Fruit fly (Drosophila melanogaster) whole organism, embryonic: ENCODE results near the gene Ugt35E2.
A peak's percentile ranks its signal among the peaks of the same experiment; 100 is the strongest.

ENCODE experiments used
- Atf-2 ChIP-seq: fragments of 200-800 bp; sonication (Bioruptor generic); optimal IDR thresholded peaks from 2 replicates; lab custom pipeline; 2016; ENCODE audit warnings: missing biosample characterization, missing genetic modification characterization
- B-H2 ChIP-seq: fragments of 200-800 bp; sonication (Bioruptor generic); optimal IDR thresholded peaks from 2 replicates; lab custom pipeline; 2018; ENCODE audit warnings: missing biosample characterization, mild to moderate bottlenecking, missing genetic modification characterization
- Bteb2 ChIP-seq: fragments of 200-800 bp; sonication (Bioruptor generic); optimal IDR thresholded peaks from 2 replicates; lab custom pipeline; 2016; ENCODE audit warnings: missing biosample characterization, missing genetic modification characterization
- CG10462 ChIP-seq: fragments of 200-800 bp; sonication (Bioruptor generic); optimal IDR thresholded peaks from 2 replicates; lab custom pipeline; 2016; ENCODE audit warnings: missing biosample characterization, missing genetic modification characterization
- CG11093 ChIP-seq: fragments of 200-800 bp; sonication (Bioruptor generic); IDR thresholded peaks from 3 replicates; pipeline ENCODE4 v1.3.6; 2022; ENCODE audit warnings: missing biosample characterization, missing genetic modification characterization
- CG11456 ChIP-seq: fragments of 200-800 bp; sonication (Bioruptor generic); IDR thresholded peaks from 3 replicates; pipeline ENCODE4 v1.3.6; 2022; ENCODE audit warnings: missing biosample characterization, missing genetic modification characterization
- CG12299 ChIP-seq: fragments of 200-800 bp; sonication (Bioruptor generic); optimal IDR thresholded peaks from 2 replicates; lab custom pipeline; 2018; ENCODE audit warnings: missing biosample characterization, mild to moderate bottlenecking, missing genetic modification characterization
- CG14667 ChIP-seq: fragments of 200-800 bp; sonication (Bioruptor generic); IDR thresholded peaks from 2 replicates; pipeline ENCODE4 v1.3.6; 2022; ENCODE audit warnings: missing biosample characterization, missing genetic modification characterization
- CG15073 ChIP-seq: fragments of 200-800 bp; sonication (Bioruptor generic); optimal IDR thresholded peaks from 2 replicates; lab custom pipeline; 2016; ENCODE audit warnings: missing biosample characterization, missing genetic modification characterization
- CG15479 ChIP-seq: fragments of 200-800 bp; sonication (Bioruptor generic); optimal IDR thresholded peaks from 3 replicates; lab custom pipeline; 2019; ENCODE audit warnings: missing biosample characterization, mild to moderate bottlenecking, missing genetic modification characterization, moderate library complexity
- CG17568 ChIP-seq: fragments of 200-800 bp; sonication (Bioruptor generic); optimal IDR thresholded peaks from 2 replicates; lab custom pipeline; 2018; ENCODE audit warnings: missing biosample characterization, mild to moderate bottlenecking, missing genetic modification characterization, moderate library complexity
- CG17612 ChIP-seq: fragments of 200-800 bp; sonication (Bioruptor generic); IDR thresholded peaks from 2 replicates; pipeline ENCODE4 v1.3.6; 2022; ENCODE audit warnings: missing biosample characterization, missing genetic modification characterization
- CG18011 ChIP-seq: fragments of 200-800 bp; sonication (Bioruptor generic); optimal IDR thresholded peaks from 2 replicates; lab custom pipeline; 2017; ENCODE audit warnings: missing biosample characterization, missing genetic modification characterization, mild to moderate bottlenecking, moderate library complexity, missing genotype
- CG18262 ChIP-seq: fragments of 200-800 bp; optimal IDR thresholded peaks from 3 replicates; lab custom pipeline; 2019; ENCODE audit warnings: missing biosample characterization, mild to moderate bottlenecking, missing genetic modification characterization, moderate library complexity
- CG31441 ChIP-seq: fragments of 200-800 bp; sonication (Bioruptor generic); IDR thresholded peaks from 2 replicates; pipeline ENCODE4 v1.3.6; 2022; ENCODE audit warnings: missing biosample characterization, missing genetic modification characterization
- CG3847 ChIP-seq: fragments of 200-800 bp; sonication (Bioruptor generic); IDR thresholded peaks from 2 replicates; pipeline ENCODE4 v1.3.6; 2022; ENCODE audit warnings: missing biosample characterization, missing genetic modification characterization
- CG5245 ChIP-seq: fragments of 200-800 bp; sonication (Bioruptor generic); optimal IDR thresholded peaks from 3 replicates; lab custom pipeline; 2016; ENCODE audit warnings: missing biosample characterization, missing genetic modification characterization
- CG6765 ChIP-seq: fragments of 200-800 bp; sonication (Bioruptor generic); optimal IDR thresholded peaks from 3 replicates; lab custom pipeline; 2017; ENCODE audit warnings: missing biosample characterization, mild to moderate bottlenecking, missing genetic modification characterization
- CG6854 ChIP-seq: fragments of 200-800 bp; sonication (Bioruptor generic); optimal IDR thresholded peaks from 3 replicates; lab custom pipeline; 2017; ENCODE audit warnings: missing biosample characterization, mild to moderate bottlenecking, missing genetic modification characterization
- CG7745 ChIP-seq: fragments of 200-800 bp; sonication (Bioruptor generic); optimal IDR thresholded peaks from 2 replicates; lab custom pipeline; 2018; ENCODE audit warnings: missing biosample characterization, mild to moderate bottlenecking, missing genetic modification characterization, moderate library complexity
- CG8089 ChIP-seq: fragments of 200-800 bp; sonication (Bioruptor generic); optimal IDR thresholded peaks from 3 replicates; lab custom pipeline; 2016; ENCODE audit warnings: missing biosample characterization, missing genetic modification characterization
- CG8359 ChIP-seq: fragments of 200-800 bp; sonication (Bioruptor generic); optimal IDR thresholded peaks from 2 replicates; lab custom pipeline; 2017; ENCODE audit warnings: missing biosample characterization, mild to moderate bottlenecking, missing genetic modification characterization, borderline replicate concordance
- CG9876 ChIP-seq: fragments of 200-800 bp; sonication (Bioruptor generic); optimal IDR thresholded peaks from 2 replicates; lab custom pipeline; 2016; ENCODE audit warnings: missing biosample characterization, missing genetic modification characterization
- Dek ChIP-seq: fragments of 200-800 bp; sonication (Bioruptor generic); optimal IDR thresholded peaks from 3 replicates; lab custom pipeline; 2019; ENCODE audit warnings: missing biosample characterization, mild to moderate bottlenecking, missing genetic modification characterization, moderate library complexity
- H15 ChIP-seq: fragments of 200-800 bp; sonication (Bioruptor generic); IDR thresholded peaks from 3 replicates; pipeline ENCODE4 v1.3.6; 2022; ENCODE audit warnings: missing biosample characterization, missing genetic modification characterization
- H2.0 ChIP-seq: fragments of 200-800 bp; sonication (Bioruptor generic); IDR thresholded peaks from 2 replicates; pipeline ENCODE4 v1.3.6; 2022; ENCODE audit warnings: missing biosample characterization, missing genetic modification characterization
- Hey ChIP-seq: fragments of 200-800 bp; sonication (Bioruptor generic); optimal IDR thresholded peaks from 3 replicates; lab custom pipeline; 2018; ENCODE audit warnings: missing biosample characterization, mild to moderate bottlenecking, missing genetic modification characterization
- Hsf ChIP-seq: fragments of 200-800 bp; sonication (Bioruptor generic); optimal IDR thresholded peaks from 3 replicates; lab custom pipeline; 2016; ENCODE audit warnings: missing biosample characterization, missing genetic modification characterization
- Lhr ChIP-seq: fragments of 200-800 bp; sonication (Bioruptor generic); optimal IDR thresholded peaks from 3 replicates; lab custom pipeline; 2017; ENCODE audit warnings: mild to moderate bottlenecking, missing biosample characterization, missing genetic modification reagents, missing genetic modification characterization
- NC2α ChIP-seq: fragments of 200-800 bp; sonication (Bioruptor generic); optimal IDR thresholded peaks from 2 replicates; lab custom pipeline; 2016; ENCODE audit warnings: missing biosample characterization, missing genetic modification characterization
- Taf1 ChIP-seq: fragments of 200-800 bp; sonication (Bioruptor generic); IDR thresholded peaks from 2 replicates; pipeline ENCODE4 v1.3.6; 2022; ENCODE audit warnings: missing biosample characterization, missing genetic modification characterization
- ap ChIP-seq: fragments of 200-800 bp; sonication (Bioruptor generic); IDR thresholded peaks from 2 replicates; pipeline ENCODE4 v1.3.6; 2022; ENCODE audit warnings: missing biosample characterization, missing genetic modification characterization
- bigmax ChIP-seq: fragments of 200-800 bp; sonication (Bioruptor generic); optimal IDR thresholded peaks from 2 replicates; lab custom pipeline; 2018; ENCODE audit warnings: missing biosample characterization, mild to moderate bottlenecking, missing genetic modification characterization
- cas ChIP-seq: fragments of 200-800 bp; sonication (Bioruptor generic); IDR thresholded peaks from 2 replicates; pipeline ENCODE4 v1.3.6; 2022; ENCODE audit warnings: missing biosample characterization, missing genetic modification characterization
- ewg ChIP-seq: fragments of 200-800 bp; sonication (Bioruptor generic); optimal IDR thresholded peaks from 3 replicates; lab custom pipeline; 2017; ENCODE audit warnings: mild to moderate bottlenecking, missing biosample characterization, missing genetic modification reagents, missing genetic modification characterization
- gfzf ChIP-seq: fragments of 200-800 bp; sonication (Bioruptor generic); optimal IDR thresholded peaks from 2 replicates; lab custom pipeline; 2016; ENCODE audit warnings: missing biosample characterization, mild to moderate bottlenecking, missing genetic modification characterization, moderate library complexity
- grn ChIP-seq: fragments of 200-800 bp; sonication (Bioruptor generic); optimal IDR thresholded peaks from 3 replicates; lab custom pipeline; 2017; ENCODE audit warnings: missing biosample characterization, missing genetic modification characterization
- hkb ChIP-seq, 2 experiments: fragments of 200-800 bp in 1 of 2; fragments of >200 bp in 1 of 2; sonication (Bioruptor generic) in 1 of 2; IDR thresholded peaks in 1 of 2; optimal IDR thresholded peaks in 1 of 2; 2 replicates each; pipeline versions ENCODE4 v1.3.6 to Lab custom; 2017 to 2022; ENCODE audit warnings: missing biosample characterization in 1 of 2, missing genetic modification characterization in 1 of 2
- kah ChIP-seq: fragments of 200-800 bp; sonication (Bioruptor generic); optimal IDR thresholded peaks from 2 replicates; lab custom pipeline; 2018; ENCODE audit warnings: missing biosample characterization, mild to moderate bottlenecking, missing genetic modification characterization
- lab ChIP-seq: fragments of 200-800 bp; sonication (Bioruptor generic); optimal IDR thresholded peaks from 3 replicates; lab custom pipeline; 2017; ENCODE audit warnings: missing biosample characterization, missing genetic modification characterization, mild to moderate bottlenecking, moderate library complexity, missing genetic modification reagents
- pnt ChIP-seq: fragments of 200-800 bp; sonication (Bioruptor generic); optimal IDR thresholded peaks from 3 replicates; lab custom pipeline; 2016; ENCODE audit warnings: missing biosample characterization, missing genetic modification characterization
- pros ChIP-seq: fragments of 200-800 bp; sonication (Bioruptor generic); optimal IDR thresholded peaks from 3 replicates; lab custom pipeline; 2019; ENCODE audit warnings: missing biosample characterization, mild to moderate bottlenecking, missing genetic modification characterization, moderate library complexity
- sens-2 ChIP-seq: fragments of 200-800 bp; sonication (Bioruptor generic); IDR thresholded peaks from 2 replicates; pipeline ENCODE4 v1.3.6; 2022; ENCODE audit warnings: missing biosample characterization, missing genetic modification characterization
- sima ChIP-seq: fragments of 200-800 bp; sonication (Bioruptor generic); optimal IDR thresholded peaks from 2 replicates; lab custom pipeline; 2016; ENCODE audit warnings: missing biosample characterization, missing genetic modification characterization
- sna ChIP-seq: fragments of 200-800 bp; sonication (Bioruptor generic); IDR thresholded peaks from 2 replicates; pipeline ENCODE4 v1.3.6; 2022; ENCODE audit warnings: missing biosample characterization, missing genetic modification characterization; ENCODE audit not compliant: partially characterized antibody
- so ChIP-seq: fragments of 200-800 bp; sonication (Bioruptor generic); IDR thresholded peaks from 3 replicates; pipeline ENCODE4 v1.3.6; 2022; ENCODE audit warnings: missing biosample characterization, missing genetic modification characterization
- twi ChIP-seq: fragments of 200-800 bp; optimal IDR thresholded peaks from 2 replicates; lab custom pipeline; 2019; ENCODE audit warnings: missing biosample characterization, mild to moderate bottlenecking, missing genetic modification characterization, moderate library complexity
- vvl ChIP-seq: fragments of 200-800 bp; sonication (Bioruptor generic); IDR thresholded peaks from 2 replicates; pipeline ENCODE4 v1.3.6; 2022; ENCODE audit warnings: missing biosample characterization, missing genetic modification characterization
- yki ChIP-seq: fragments of >200 bp; optimal IDR thresholded peaks from 3 replicates; lab custom pipeline; 2018
- zf30C ChIP-seq: fragments of 200-800 bp; sonication (Bioruptor generic); optimal IDR thresholded peaks from 3 replicates; lab custom pipeline; 2018; ENCODE audit warnings: missing biosample characterization, mild to moderate bottlenecking, missing genetic modification characterization

The Ugt35E2 gene

dm6 chr3R:11216156-11216630, 48.4 kb upstream of the Ugt35E2 start, which contains the start of the genes RpS25 and CG4820 (continued):
- peak; percentile 90 for TF ChIP-seq Lhr (GFP tag; lab: Kevin White, UChicago)
- TF ChIP-seq Dek, result peak; percentile 71
- peak; percentile 92 for TF ChIP-seq bigmax (GFP tag; lab: Kevin White, UChicago)
- peak; percentile 93 for TF ChIP-seq CG17568 (GFP tag; lab: Kevin White, UChicago)
- peak; percentile 85 for TF ChIP-seq kah (GFP tag; lab: Kevin White, UChicago)
- TF ChIP-seq sna (GFP tag; lab: Robert Waterston, UW), result peak; percentile 89
- TF ChIP-seq twi (tag; lab: Kevin White, UChicago), result peak; percentile 84
- peak; percentile 74 for TF ChIP-seq CG17612 (GFP tag; lab: Robert Waterston, UW)
- peak; percentile 81; the same call in 2 of the 3 replicates for TF ChIP-seq H15
- TF ChIP-seq CG11093 (GFP tag; lab: Robert Waterston, UW), result 0 out of 3 replicates have a peak, but pooled peaks have one; percentile 42
- TF ChIP-seq CG5245 (GFP tag; lab: Kevin White, UChicago), result peak; percentile 85
- peak; percentile 95 for TF ChIP-seq CG3847 (GFP tag; lab: Robert Waterston, UW)
- peak; percentile 76 for TF ChIP-seq grn (GFP tag; lab: Kevin White, UChicago)
- TF ChIP-seq gfzf (GFP tag; lab: Kevin White, UChicago), result peak; percentile 97
- TF ChIP-seq CG6854 (GFP tag; lab: Kevin White, UChicago), result peak; percentile 90
- peak; percentile 92 for TF ChIP-seq CG9876 (GFP tag; lab: Kevin White, UChicago)
- peak; percentile 89 for TF ChIP-seq Atf-2 (GFP tag; lab: Kevin White, UChicago)
- peak; percentile 93 for TF ChIP-seq CG8089 (GFP tag; lab: Kevin White, UChicago)
- peak; percentile 94 for TF ChIP-seq B-H2
- TF ChIP-seq lab (GFP tag; lab: Kevin White, UChicago), result peak; percentile 97
- peak; percentile 65; the same call in 1 of the 2 replicates for TF ChIP-seq CG14667 (GFP tag; lab: Robert Waterston, UW)
- TF ChIP-seq H2.0, result peak; percentile 84
- peak; percentile 81 for TF ChIP-seq CG18262
- TF ChIP-seq ap (GFP tag; lab: Robert Waterston, UW), result peak; percentile 71
- peak; percentile 9 for TF ChIP-seq CG15073
- peak; percentile 87 for TF ChIP-seq Bteb2 (GFP tag; lab: Kevin White, UChicago)
- TF ChIP-seq zf30C (GFP tag; lab: Kevin White, UChicago), result peak; percentile 61
- TF ChIP-seq CG10462 (GFP tag; lab: Kevin White, UChicago), result peak; percentile 76
- TF ChIP-seq CG15479, result peak; percentile 94
- TF ChIP-seq cas, result peak; percentile 69
- peak; percentile 85 for TF ChIP-seq Hey (tag; lab: Kevin White, UChicago)
- peak; percentile 89 for TF ChIP-seq sens-2 (GFP tag; lab: Robert Waterston, UW)
- peak; percentile 92 for TF ChIP-seq hkb (optimal IDR thresholded peaks at IDR 0.05; lab: Kevin White, UChicago)
- peak; percentile 90 for TF ChIP-seq hkb (GFP tag; IDR thresholded peaks at IDR 0.05; lab: Robert Waterston, UW)
- peak; percentile 39 for TF ChIP-seq CG7745 (tag; lab: Kevin White, UChicago)
- TF ChIP-seq so (GFP tag; lab: Robert Waterston, UW), result peak; percentile 85
- TF ChIP-seq yki (lab: Kevin White, UChicago), result no peak
- peak; percentile 51; the same call in 1 of the 2 replicates for TF ChIP-seq Taf1 (GFP tag; lab: Robert Waterston, UW)
- TF ChIP-seq CG31441, result peak; percentile 89
- TF ChIP-seq CG18011 (GFP tag; lab: Kevin White, UChicago), result peak; percentile 84
- peak; percentile 28 for TF ChIP-seq pnt (GFP tag; lab: Kevin White, UChicago)
- peak; percentile 73 for TF ChIP-seq sima (GFP tag; lab: Kevin White, UChicago)
- TF ChIP-seq CG11456, result peak; percentile 91
- TF ChIP-seq CG8359 (GFP tag; lab: Kevin White, UChicago), result peak; percentile 84
- peak; percentile 97 for TF ChIP-seq CG6765 (GFP tag; lab: Kevin White, UChicago)
- peak; percentile 95 for TF ChIP-seq ewg (GFP tag; lab: Kevin White, UChicago)
- TF ChIP-seq vvl (GFP tag; lab: Robert Waterston, UW), result peak; percentile 91
- TF ChIP-seq NC2α (GFP tag; lab: Kevin White, UChicago), result peak; percentile 84
- peak; percentile 92 for TF ChIP-seq Hsf (GFP tag; lab: Kevin White, UChicago)
- peak; percentile 2 for TF ChIP-seq pros (GFP tag; lab: Kevin White, UChicago)
- peak; percentile 90 for TF ChIP-seq CG12299 (tag; lab: Kevin White, UChicago)
